Worm (Caenorhabditis elegans): ENCODE data around the gene F19B2.5.

DNA sequence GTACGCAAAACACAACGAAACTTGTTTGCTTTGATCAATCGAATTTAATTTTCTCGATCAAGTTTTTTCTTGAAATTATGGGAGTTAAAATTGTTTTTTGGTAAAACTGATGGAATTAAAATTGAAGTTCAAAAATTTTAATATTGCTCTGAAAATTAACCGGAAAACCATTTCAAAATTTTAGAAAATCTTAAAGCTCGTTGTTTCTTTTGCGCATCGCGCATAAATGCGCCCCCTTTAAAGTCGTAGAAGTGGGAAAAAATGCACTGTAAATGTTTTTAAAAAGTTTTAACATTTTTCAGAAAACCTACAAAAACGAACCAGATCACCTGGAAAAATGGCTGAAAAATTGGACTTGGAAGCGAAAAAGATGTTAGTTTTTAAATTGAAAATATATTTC, 39.1 kb upstream of the F19B2.5 start, which contains the start of gene fbxa-113:
- TF ChIP-seq unc-130 (GFP tag; optimal IDR thresholded peaks at IDR 0.05) (no peak), ZK185.1 (tag; optimal IDR thresholded peaks at IDR 0.05; ENCODE audit: poor library complexity, severe bottlenecking) (no peak), ccch-3 (GFP tag; optimal IDR thresholded peaks at IDR 0.05) (no peak), snpc-4 (GFP tag; optimal IDR thresholded peaks at IDR 0.05) (no peak), snpc-4 (tag; optimal IDR thresholded peaks at IDR 0.05) (no peak), B0336.3 (GFP tag; IDR thresholded peaks at IDR 0.05) (no peak), tbx-9 (tag; optimal IDR thresholded peaks at IDR 0.05; ENCODE audit: borderline replicate concordance) (no peak), F10E7.11 (tag; optimal IDR thresholded peaks at IDR 0.05) (no peak), ama-1 (optimal IDR thresholded peaks at IDR 0.05) (no peak), ama-1 (GFP tag; optimal IDR thresholded peaks at IDR 0.05) (no peak), ztf-25 (GFP tag; IDR thresholded peaks at IDR 0.05) (no peak), ceh-40 (GFP tag; IDR thresholded peaks at IDR 0.05) (no peak), lir-1 (GFP tag; conservative IDR thresholded peaks at IDR 0.05) (no peak)
